Worm (Caenorhabditis elegans) whole organism, L3 larva: ENCODE measurements around the gene T15B12.2.

ENCODE experiments used
- ZK546.5 ChIP-seq: sonication (generic microtip); optimal IDR thresholded peaks from 2 replicates; lab custom pipeline; 2017; ENCODE audit warnings: missing biosample characterization, missing genetic modification characterization
- ama-1 ChIP-seq: fragments of 150-350 bp; optimal IDR thresholded peaks from 2 replicates; lab custom pipeline; 2018
- lin-39 ChIP-seq: fragments of 150-350 bp; optimal IDR thresholded peaks from 2 replicates; lab custom pipeline; 2018; ENCODE audit warnings: missing biosample characterization, missing genetic modification reagents, missing genetic modification characterization

- TF ChIP-seq lin-39 (tag; lab: Kevin White, UChicago) (no peak), ZK546.5 (tag; lab: Kevin White, UChicago) (no peak), ama-1 (no peak)
These were observed 31.9 kb downstream of the T15B12.2 start, which contains the start of gene ZC395.4 for ce11 chrIII:5269814-5270213.
